Worm (Caenorhabditis elegans): Measurements from ENCODE around the gene atg-9.

DNA sequence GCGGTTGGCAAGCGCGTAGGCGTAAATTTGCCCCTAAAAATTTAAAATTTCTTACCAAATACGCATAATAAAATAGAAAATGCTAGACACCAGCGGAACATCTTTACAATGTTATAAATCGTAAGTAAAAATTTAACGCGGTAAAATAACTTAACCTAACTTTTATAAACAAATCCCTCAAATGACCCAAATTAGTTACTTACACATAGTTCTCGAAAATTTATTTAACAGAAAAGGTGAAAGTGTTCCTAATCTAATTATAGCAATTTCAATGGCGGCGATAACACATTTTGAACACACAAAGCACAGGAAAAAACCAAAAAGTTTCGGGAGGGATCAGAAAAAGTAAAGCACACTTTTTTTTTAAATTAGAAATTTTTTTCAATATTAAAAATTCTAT is 31.0 kb downstream of the atg-9 start, which contains the start of gene mltn-8:
- TF ChIP-seq ama-1 (optimal IDR thresholded peaks at IDR 0.05), result no peak
- no peak for TF ChIP-seq ceh-13 (GFP tag; optimal IDR thresholded peaks at IDR 0.05)
- no peak for TF ChIP-seq tbx-37 (GFP tag; conservative IDR thresholded peaks at IDR 0.05)
- no peak for TF ChIP-seq tra-4 (tag; optimal IDR thresholded peaks at IDR 0.05)

Data from whole organism, early embryonic.